Worm (Caenorhabditis elegans) whole organism, L1 larva: ENCODE results near the gene F44B9.9.

Experiments used
- aly-2 ChIP-seq: fragments of 150-350 bp; optimal IDR thresholded peaks from 2 replicates; lab custom pipeline; 2014; ENCODE audit warnings: missing biosample characterization, missing genetic modification characterization
- fkh-8 ChIP-seq: sonication (generic microtip); optimal IDR thresholded peaks from 2 replicates; lab custom pipeline; 2016; ENCODE audit warnings: mild to moderate bottlenecking, missing genetic modification characterization, missing compliant biosample characterization

- TF ChIP-seq fkh-8 (tag; lab: Kevin White, UChicago) (no peak), aly-2 (tag; lab: Kevin White, UChicago) (no peak)
Observed at ce11 chrIII:8063659-8064058, 32.8 kb upstream of the F44B9.9 start.
